Fruit fly (Drosophila melanogaster) Kc167 (cell line): ENCODE data around the gene CG6216.

ENCODE experiments used
- Myc ChIP-seq: fragments of >200 bp; optimal IDR thresholded peaks from 2 replicates; lab custom pipeline; 2017; ENCODE audit warnings: missing external identifiers
- Sin3A ChIP-seq: fragments of >200 bp; optimal IDR thresholded peaks from 2 replicates; lab custom pipeline; 2018; ENCODE audit warnings: missing external identifiers
- h ChIP-seq: fragments of >200 bp; optimal IDR thresholded peaks from 3 replicates; lab custom pipeline; 2018; ENCODE audit warnings: missing external identifiers
- insv ChIP-seq: fragments of >200 bp; optimal IDR thresholded peaks from 3 replicates; lab custom pipeline; 2018; ENCODE audit warnings: missing external identifiers
- psq ChIP-seq: fragments of >200 bp; optimal IDR thresholded peaks from 2 replicates; lab custom pipeline; 2017; ENCODE audit warnings: missing external identifiers
- ttk ChIP-seq: sonication (Bioruptor generic); optimal IDR thresholded peaks from 2 replicates; lab custom pipeline; 2017; ENCODE audit warnings: missing external identifiers

CG6216 gene

DNA sequence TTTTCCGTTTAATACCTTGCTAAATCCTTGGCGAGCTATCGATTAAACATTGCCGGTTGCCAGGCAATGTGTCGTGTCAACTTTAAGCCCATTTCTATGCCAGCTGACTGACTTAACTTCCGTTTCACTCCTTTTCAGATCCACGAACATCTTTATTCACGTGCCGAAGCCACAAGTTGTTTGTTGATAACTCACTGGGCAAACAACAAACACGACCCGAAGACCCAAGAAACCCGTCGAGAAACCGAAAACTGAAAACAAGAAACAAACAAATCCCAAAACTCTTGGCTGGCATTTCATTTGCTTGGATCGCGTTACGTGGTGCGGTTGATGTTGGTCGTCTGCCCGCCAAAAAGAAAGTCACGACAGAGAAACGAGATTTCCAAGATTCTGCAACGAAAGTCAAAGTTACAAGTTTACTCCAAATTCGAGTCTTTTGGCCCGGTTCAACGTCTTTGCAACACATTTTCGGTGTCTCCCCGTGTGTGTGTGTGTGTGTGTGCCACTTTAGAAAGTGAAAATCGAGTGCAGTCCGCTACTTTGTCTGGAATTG lies at the start of gene CG6216:
TSS of gene CG6216 (minus strand) at position 51 of the 553 bp plus-strand sequence.
- TF ChIP-seq Sin3A (lab: Kevin White, UChicago), result no peak
- TF ChIP-seq h (lab: Kevin White, UChicago), result no peak
- TF ChIP-seq psq (lab: Kevin White, UChicago), result no peak
- TF ChIP-seq Myc (lab: Kevin White, UChicago), result no peak
- TF ChIP-seq insv, result no peak
- no peak for TF ChIP-seq ttk (lab: Kevin White, UChicago)

DNA sequence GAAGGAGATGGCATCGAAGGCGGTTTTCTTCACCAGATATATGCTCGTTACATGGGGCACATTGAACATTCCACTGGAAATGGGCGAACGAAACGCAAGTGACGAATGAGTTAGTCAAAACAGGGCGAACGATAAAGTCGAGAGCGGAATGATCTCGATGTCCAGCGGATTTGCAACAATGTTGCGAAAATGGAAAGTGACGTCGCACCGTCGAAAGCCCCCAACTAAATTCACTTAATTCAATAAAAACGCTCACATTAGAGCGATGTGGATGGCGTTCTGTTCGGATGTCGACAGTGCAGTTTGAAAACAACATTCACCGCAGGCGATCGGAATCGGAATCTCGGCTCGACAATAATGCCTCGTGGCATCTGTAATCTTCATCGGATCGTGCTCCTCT lies 48.7 kb upstream of the CG6216 start, which contains the start of gene CG7607:
TSS of gene CG7607 (plus strand) at position 301 of the 400 bp plus-strand sequence.
- TF ChIP-seq ttk (lab: Kevin White, UChicago), result no peak
- TF ChIP-seq h (lab: Kevin White, UChicago), result no peak
- no peak for TF ChIP-seq insv
- no peak for TF ChIP-seq Myc (lab: Kevin White, UChicago)
- no peak for TF ChIP-seq Sin3A (lab: Kevin White, UChicago)
- TF ChIP-seq psq (lab: Kevin White, UChicago), result no peak

DNA sequence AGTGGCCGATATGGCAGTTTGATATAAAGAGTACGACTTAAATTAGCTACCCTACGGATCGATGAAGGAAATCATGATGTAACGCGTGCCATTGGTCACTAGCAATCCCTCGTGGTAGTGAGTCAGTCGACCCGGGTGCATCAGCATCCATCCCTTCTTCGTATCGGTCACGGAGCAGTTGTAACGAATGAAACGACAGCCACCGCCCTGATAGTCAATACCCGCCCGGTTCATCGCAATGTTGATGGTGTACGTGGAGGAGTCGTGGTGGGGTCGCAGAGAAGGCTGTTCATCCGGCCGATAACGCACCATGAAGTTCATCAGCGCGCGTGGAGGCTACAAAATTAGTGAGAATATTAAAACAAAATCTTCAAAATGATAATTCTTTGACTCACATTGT lies 47.8 kb upstream of the CG6216 start:
- TF ChIP-seq Sin3A (lab: Kevin White, UChicago) (no peak), psq (lab: Kevin White, UChicago) (no peak), insv (no peak), Myc (lab: Kevin White, UChicago) (no peak), ttk (lab: Kevin White, UChicago) (no peak), h (lab: Kevin White, UChicago) (no peak)

DNA sequence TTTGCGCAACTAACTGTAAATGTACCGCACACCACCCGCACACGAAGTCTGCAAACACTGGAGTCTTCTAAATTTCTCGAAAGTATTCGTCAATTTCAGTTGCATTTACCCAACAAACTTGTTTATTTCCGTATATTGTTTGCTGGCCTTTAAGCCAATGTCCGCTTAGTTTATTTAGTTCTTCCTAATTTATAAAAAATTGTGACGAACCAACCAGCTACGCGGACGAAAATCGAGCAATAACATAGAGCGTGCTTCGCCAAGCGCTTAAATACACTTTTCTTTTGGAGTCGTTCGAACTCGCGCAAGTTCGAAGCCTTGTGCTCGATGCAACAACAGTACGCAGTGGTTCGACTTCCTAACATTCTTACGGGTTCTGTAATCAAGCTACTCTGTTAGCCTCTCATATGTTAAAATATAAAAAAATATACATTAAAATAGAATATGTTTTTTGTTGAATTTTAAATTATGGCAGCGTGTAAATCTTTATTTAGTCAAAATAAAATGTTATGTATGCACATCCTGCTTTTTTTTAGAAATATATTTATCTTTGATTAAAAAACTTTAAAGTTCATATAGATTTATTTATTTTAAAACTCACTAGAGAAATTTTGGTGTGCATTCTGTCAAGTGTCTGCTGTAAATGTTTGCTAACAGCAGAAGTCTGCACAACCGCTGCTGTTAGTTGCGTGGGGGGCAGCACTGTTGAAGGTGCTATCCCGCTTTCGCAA lies 46.9 kb upstream of the CG6216 start, which contains the start of gene GlcAT-P:
TSS of gene GlcAT-P (minus strand) at position 246 of the 731 bp plus-strand sequence.
- TF ChIP-seq ttk (lab: Kevin White, UChicago), result no peak
- no peak for TF ChIP-seq Myc (lab: Kevin White, UChicago)
- no peak for TF ChIP-seq h (lab: Kevin White, UChicago)
- no peak for TF ChIP-seq insv
- TF ChIP-seq Sin3A (lab: Kevin White, UChicago), result no peak
- no peak for TF ChIP-seq psq (lab: Kevin White, UChicago)

DNA sequence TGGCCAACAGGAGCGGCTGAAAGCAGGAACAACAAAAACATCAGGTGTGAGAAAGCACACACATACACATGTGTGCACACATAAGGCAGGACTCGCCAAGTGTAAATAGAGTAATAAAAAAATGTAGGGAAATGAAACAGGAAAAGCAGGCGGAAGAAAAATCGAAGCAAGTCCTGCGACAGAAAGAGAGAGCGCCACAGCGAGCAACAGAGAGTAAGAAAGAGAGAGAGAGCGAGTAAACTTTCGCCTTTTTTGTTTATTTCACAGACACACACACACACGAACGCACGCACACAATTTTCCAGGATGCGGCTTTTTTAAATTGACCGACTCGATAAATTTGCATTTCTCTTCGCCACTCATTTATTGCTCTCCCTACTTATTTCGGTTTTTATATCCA lies 46.3 kb upstream of the CG6216 start:
- TF ChIP-seq insv (no peak), psq (lab: Kevin White, UChicago) (no peak), ttk (lab: Kevin White, UChicago) (no peak), Myc (lab: Kevin White, UChicago) (no peak), Sin3A (lab: Kevin White, UChicago) (no peak), h (lab: Kevin White, UChicago) (no peak)

DNA sequence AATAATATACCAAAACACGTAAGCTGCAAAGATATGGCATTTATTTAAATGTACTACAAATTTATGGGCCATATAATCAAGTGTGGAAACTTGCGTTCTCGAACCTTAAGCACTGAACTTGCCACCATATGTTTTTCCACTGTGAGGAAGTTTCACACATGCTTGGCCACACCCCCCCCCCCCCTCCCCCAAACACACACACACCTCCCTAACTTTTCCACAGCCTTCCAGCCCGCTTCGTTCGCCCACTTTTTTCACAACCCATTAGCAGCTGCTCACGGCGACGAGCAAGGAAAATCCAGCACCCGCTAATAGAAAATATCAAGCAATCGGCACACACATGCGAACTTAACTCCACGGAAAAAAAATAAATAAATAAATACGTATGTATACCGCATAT lies 44.7 kb upstream of the CG6216 start:
- TF ChIP-seq Sin3A (lab: Kevin White, UChicago) (no peak), psq (lab: Kevin White, UChicago) (no peak), ttk (lab: Kevin White, UChicago) (no peak), Myc (lab: Kevin White, UChicago) (no peak), insv (no peak), h (lab: Kevin White, UChicago) (no peak)

DNA sequence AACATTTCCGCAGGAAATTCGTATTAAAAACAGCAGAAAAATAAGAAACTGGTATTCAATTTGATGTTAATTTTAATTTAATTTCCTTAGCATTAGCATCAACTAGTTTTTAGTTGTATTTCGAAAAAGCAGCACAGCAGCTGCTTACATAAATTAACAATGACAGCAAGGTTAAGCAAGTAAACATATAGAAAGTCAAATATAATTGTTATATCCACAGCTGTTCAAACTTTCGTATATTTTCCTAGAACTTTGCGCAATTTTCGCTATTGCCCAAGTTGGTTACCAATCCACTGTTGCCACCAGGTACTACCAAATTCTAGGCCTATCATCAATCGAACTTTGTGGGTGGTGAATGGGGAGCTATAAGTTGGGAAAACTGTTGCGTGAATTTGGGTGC lies 39.4 kb upstream of the CG6216 start:
- TF ChIP-seq Myc (lab: Kevin White, UChicago), result no peak
- no peak for TF ChIP-seq psq (lab: Kevin White, UChicago)
- TF ChIP-seq Sin3A (lab: Kevin White, UChicago), result no peak
- no peak for TF ChIP-seq h (lab: Kevin White, UChicago)
- TF ChIP-seq ttk (lab: Kevin White, UChicago), result no peak
- TF ChIP-seq insv, result no peak

DNA sequence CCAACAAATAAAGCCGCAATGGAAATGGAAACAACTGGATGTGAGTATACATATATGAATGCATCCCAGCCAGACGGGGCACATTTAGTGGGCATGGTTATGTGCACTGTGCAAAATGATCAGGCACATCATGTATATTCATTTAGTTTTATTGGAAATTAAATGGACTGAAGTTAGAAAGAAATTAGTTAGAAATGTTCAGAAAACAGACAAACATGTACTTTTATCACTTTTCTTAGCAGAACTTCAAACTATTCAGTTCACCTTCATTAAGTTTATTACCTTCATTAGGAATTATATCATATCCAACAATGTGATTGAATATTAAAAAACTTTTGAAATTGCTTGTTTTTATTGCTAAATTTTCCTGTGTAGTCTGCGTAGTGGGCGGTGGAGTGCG lies 36.2 kb upstream of the CG6216 start:
- TF ChIP-seq insv, result no peak
- TF ChIP-seq Myc (lab: Kevin White, UChicago), result no peak
- no peak for TF ChIP-seq psq (lab: Kevin White, UChicago)
- no peak for TF ChIP-seq h (lab: Kevin White, UChicago)
- no peak for TF ChIP-seq Sin3A (lab: Kevin White, UChicago)
- no peak for TF ChIP-seq ttk (lab: Kevin White, UChicago)

DNA sequence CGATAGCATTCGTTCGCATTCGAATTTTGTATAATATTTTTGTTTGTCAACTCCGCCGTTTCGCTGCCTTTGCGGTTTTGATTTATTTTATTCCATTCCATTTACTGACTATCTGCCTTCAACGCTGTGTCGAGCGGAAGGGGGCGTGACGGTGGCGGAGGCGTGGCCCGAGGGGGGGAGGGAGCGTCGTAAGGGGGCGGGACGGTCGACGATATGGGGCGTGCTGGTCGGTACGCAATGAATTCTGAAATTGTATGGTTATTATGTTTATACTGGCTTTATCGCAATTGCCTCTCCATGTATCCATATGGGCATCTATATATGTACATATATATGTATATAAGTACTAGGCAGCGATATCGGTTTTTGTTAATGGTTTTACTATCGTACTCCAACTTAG lies 33.4 kb upstream of the CG6216 start:
- TF ChIP-seq Sin3A (lab: Kevin White, UChicago), result no peak
- TF ChIP-seq h (lab: Kevin White, UChicago), result no peak
- no peak for TF ChIP-seq insv
- no peak for TF ChIP-seq ttk (lab: Kevin White, UChicago)
- no peak for TF ChIP-seq Myc (lab: Kevin White, UChicago)
- no peak for TF ChIP-seq psq (lab: Kevin White, UChicago)

DNA sequence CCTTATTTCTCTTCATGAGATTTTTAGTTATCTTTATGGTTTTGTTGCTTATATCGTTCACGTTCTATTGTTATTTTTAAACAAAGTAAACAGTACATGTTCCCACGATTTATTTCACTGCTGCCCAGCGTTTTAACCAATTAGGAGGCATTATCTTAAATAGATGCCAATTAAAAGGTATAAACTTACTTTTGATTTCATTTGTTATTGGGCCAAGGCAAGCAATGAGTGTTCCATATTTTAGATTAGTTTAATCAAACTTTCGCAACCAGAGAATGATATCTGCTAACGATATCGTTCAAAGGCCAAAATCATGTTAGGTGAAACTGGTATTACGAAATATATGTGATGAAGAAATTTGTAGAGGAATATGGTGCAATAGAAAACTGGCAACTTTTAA lies 32.4 kb upstream of the CG6216 start:
- no peak for TF ChIP-seq ttk (lab: Kevin White, UChicago)
- no peak for TF ChIP-seq psq (lab: Kevin White, UChicago)
- no peak for TF ChIP-seq Myc (lab: Kevin White, UChicago)
- TF ChIP-seq insv, result no peak
- no peak for TF ChIP-seq Sin3A (lab: Kevin White, UChicago)
- no peak for TF ChIP-seq h (lab: Kevin White, UChicago)

DNA sequence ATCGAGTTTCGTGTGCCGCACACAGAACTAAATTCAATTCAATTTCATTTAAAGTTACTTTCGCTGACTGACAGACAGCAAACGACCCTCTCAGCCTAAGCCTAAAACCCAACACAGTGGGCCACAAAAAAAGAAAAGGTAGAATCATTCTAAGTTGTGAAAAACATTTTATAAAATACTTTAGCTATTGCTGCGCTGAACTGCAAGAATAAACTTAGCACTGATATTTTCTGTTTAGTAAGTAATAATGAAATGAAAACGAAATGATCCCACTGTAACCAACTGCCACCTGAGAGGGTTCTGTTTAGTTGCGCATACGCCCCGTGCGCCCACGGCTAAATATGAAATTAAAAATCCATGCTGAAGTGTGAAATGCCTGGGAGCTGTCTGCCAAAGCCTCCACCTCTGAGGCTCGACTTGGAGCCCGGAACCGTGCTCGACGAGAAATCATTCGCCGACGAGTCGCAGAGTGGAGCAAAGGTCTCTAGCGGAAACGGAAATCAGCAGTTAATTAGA lies 22.5 kb upstream of the CG6216 start, which contains the start of gene CG14142:
TSS of gene CG14142 (plus strand) at position 466 of the 516 bp plus-strand sequence.
- TF ChIP-seq Myc (lab: Kevin White, UChicago) (no peak), h (lab: Kevin White, UChicago) (no peak)
